Worm (Caenorhabditis elegans) whole organism, L4 larva: ENCODE data around the gene R02D5.24.
A peak's percentile ranks its signal among the peaks of the same experiment; 100 is the strongest.

Experiments used
- F10B5.3 ChIP-seq: sonication (generic microtip); optimal IDR thresholded peaks from 2 replicates; lab custom pipeline; 2016; ENCODE audit warnings: mild to moderate bottlenecking, missing genetic modification characterization, missing compliant biosample characterization
- F37D6.2 ChIP-seq: sonication (generic microtip); optimal IDR thresholded peaks from 2 replicates; lab custom pipeline; 2016; ENCODE audit warnings: mild to moderate bottlenecking, missing genetic modification characterization, missing compliant biosample characterization
- F44E2.7 ChIP-seq: fragments of 200-800 bp; sonication (Bioruptor generic); IDR thresholded peaks from 2 replicates; pipeline ENCODE4 v2.1.2; 2022; ENCODE audit warnings: missing genetic modification characterization, missing compliant biosample characterization
- Y5F2A.4 ChIP-seq: fragments of 200-800 bp; sonication (Bioruptor generic); optimal IDR thresholded peaks from 2 replicates; lab custom pipeline; 2018; ENCODE audit warnings: mild to moderate bottlenecking, missing genetic modification characterization, missing compliant biosample characterization
- Y75B8A.6 ChIP-seq: fragments of 200-800 bp; sonication (Bioruptor generic); IDR thresholded peaks from 2 replicates; pipeline ENCODE4 v1.3.6; 2022; ENCODE audit warnings: missing genetic modification reagents, missing genetic modification characterization, missing compliant biosample characterization
- aha-1 ChIP-seq: fragments of 150-350 bp; peaks from one replicate; lab custom pipeline; 2014; ENCODE audit warnings: missing biosample characterization, missing genetic modification characterization
- aly-2 ChIP-seq: sonication (generic microtip); optimal IDR thresholded peaks from 2 replicates; lab custom pipeline; 2018; ENCODE audit warnings: missing biosample characterization, missing genetic modification characterization
- ama-1 ChIP-seq: fragments of 150-350 bp; optimal IDR thresholded peaks from 2 replicates; lab custom pipeline; 2014; ENCODE audit warnings: inconsistent platforms, mixed read lengths
- ceh-20 ChIP-seq: fragments of 200-800 bp; sonication (Bioruptor generic); IDR thresholded peaks from 2 replicates; pipeline ENCODE4 v1.3.6; 2022; ENCODE audit warnings: missing genetic modification reagents, missing genetic modification characterization, missing compliant biosample characterization
- ceh-32 ChIP-seq: sonication (generic microtip); optimal IDR thresholded peaks from 2 replicates; lab custom pipeline; 2016; ENCODE audit warnings: mild to moderate bottlenecking, missing genetic modification characterization, missing compliant biosample characterization; ENCODE audit not compliant: poor library complexity
- ceh-44 ChIP-seq: fragments of 200-800 bp; sonication (Bioruptor generic); IDR thresholded peaks from 2 replicates; pipeline ENCODE4 v1.3.6; 2022; ENCODE audit warnings: missing genetic modification reagents, missing genetic modification characterization, missing compliant biosample characterization
- ces-1 ChIP-seq: fragments of 150-350 bp; sonication (generic microtip); optimal IDR thresholded peaks from 4 replicates; lab custom pipeline; 2014; ENCODE audit warnings: missing biosample characterization, missing genetic modification reagents, missing genetic modification characterization
- ctbp-1 ChIP-seq: fragments of 200-800 bp; sonication (Bioruptor generic); IDR thresholded peaks from 2 replicates; pipeline ENCODE4 v1.3.6; 2022; ENCODE audit warnings: missing genetic modification reagents, missing genetic modification characterization, missing compliant biosample characterization
- daf-12 ChIP-seq: fragments of 150-350 bp; optimal IDR thresholded peaks from 2 replicates; lab custom pipeline; 2014; ENCODE audit warnings: missing biosample characterization, missing genetic modification reagents, missing genetic modification characterization
- daf-16 ChIP-seq, 3 experiments: sonication (generic microtip); optimal IDR thresholded peaks; 2 replicates each; lab custom pipeline; 2016 to 2017; ENCODE audit warnings: missing genetic modification characterization in 3 of 3, missing genetic modification reagents in 3 of 3, mild to moderate bottlenecking in 2 of 3, missing compliant biosample characterization in 2 of 3, missing biosample characterization in 1 of 3, moderate library complexity in 1 of 3
- daf-19 ChIP-seq: fragments of 200-800 bp; sonication (Bioruptor generic); conservative IDR thresholded peaks from 2 replicates; pipeline ENCODE4 v1.3.6; 2022; ENCODE audit warnings: missing genetic modification characterization, missing compliant biosample characterization
- daf-8 ChIP-seq: fragments of 200-800 bp; sonication (Bioruptor generic); IDR thresholded peaks from 2 replicates; pipeline ENCODE4 v1.3.6; 2022; ENCODE audit warnings: missing genetic modification characterization, missing compliant biosample characterization
- dmd-6 ChIP-seq: fragments of 200-800 bp; sonication (Bioruptor generic); IDR thresholded peaks from 2 replicates; pipeline ENCODE4 v1.3.6; 2022; ENCODE audit warnings: missing genetic modification reagents, missing genetic modification characterization, missing compliant biosample characterization
- dpl-1 ChIP-seq: fragments of 150-350 bp; optimal IDR thresholded peaks from 2 replicates; lab custom pipeline; 2014; ENCODE audit warnings: missing biosample characterization, missing genetic modification reagents, missing genetic modification characterization
- egl-43 ChIP-seq: fragments of 200-800 bp; sonication (Bioruptor generic); IDR thresholded peaks from 2 replicates; pipeline ENCODE4 v1.3.6; 2022; ENCODE audit warnings: missing genetic modification reagents, missing genetic modification characterization, missing compliant biosample characterization
- hif-1 ChIP-seq, 2 experiments: sonication (generic microtip); optimal IDR thresholded peaks; 2 replicates each; lab custom pipeline; 2016 to 2017; ENCODE audit warnings: missing compliant biosample characterization in 2 of 2, missing genetic modification characterization in 2 of 2, missing genetic modification reagents in 2 of 2, missing genotype in 2 of 2, mild to moderate bottlenecking in 1 of 2
- hlh-30 ChIP-seq: sonication (generic microtip); optimal IDR thresholded peaks from 2 replicates; lab custom pipeline; 2017; ENCODE audit warnings: antibody characterized with exemption, mild to moderate bottlenecking, missing genetic modification characterization, missing compliant biosample characterization; ENCODE audit not compliant: insufficient read depth
- hmg-1.1 ChIP-seq: fragments of 200-800 bp; sonication (Bioruptor generic); IDR thresholded peaks from 2 replicates; pipeline ENCODE4 v1.3.6; 2022; ENCODE audit warnings: missing genetic modification reagents, missing genetic modification characterization, missing compliant biosample characterization
- jun-1 ChIP-seq: fragments of 150-350 bp; optimal IDR thresholded peaks from 2 replicates; lab custom pipeline; 2014; ENCODE audit warnings: missing biosample characterization, missing genetic modification reagents, missing genetic modification characterization
- lim-7 ChIP-seq: fragments of 200-800 bp; sonication (Bioruptor generic); IDR thresholded peaks from 2 replicates; pipeline ENCODE4 v1.3.6; 2022; ENCODE audit warnings: missing genetic modification characterization, missing compliant biosample characterization
- lin-13 ChIP-seq: fragments of 150-350 bp; optimal IDR thresholded peaks from 2 replicates; lab custom pipeline; 2014; ENCODE audit warnings: missing biosample characterization, missing genetic modification reagents, missing genetic modification characterization
- lir-3 ChIP-seq: sonication (generic microtip); optimal IDR thresholded peaks from 2 replicates; lab custom pipeline; 2016; ENCODE audit warnings: mild to moderate bottlenecking, missing genetic modification characterization, missing compliant biosample characterization
- lsy-2 ChIP-seq, 2 experiments: fragments of 150-350 bp in 1 of 2; sonication (generic microtip) in 1 of 2; optimal IDR thresholded peaks; 2 replicates each; lab custom pipeline; 2014 to 2017; ENCODE audit warnings: missing biosample characterization in 2 of 2, missing genetic modification characterization in 2 of 2
- madf-9 ChIP-seq: fragments of 200-800 bp; sonication (Bioruptor generic); conservative IDR thresholded peaks from 2 replicates; pipeline ENCODE4 v1.3.6; 2022; ENCODE audit warnings: missing genetic modification reagents, missing genetic modification characterization, missing compliant biosample characterization
- mdt-29 ChIP-seq: fragments of 200-800 bp; sonication (Bioruptor generic); IDR thresholded peaks from 2 replicates; pipeline ENCODE4 v1.3.6; 2022; ENCODE audit warnings: missing genetic modification reagents, missing genetic modification characterization, missing compliant biosample characterization
- mep-1 ChIP-seq: fragments of 150-350 bp; sonication (generic microtip); optimal IDR thresholded peaks from 3 replicates; lab custom pipeline; 2014; ENCODE audit warnings: missing biosample characterization, missing genetic modification characterization
- mes-2 ChIP-seq: sonication (generic microtip); optimal IDR thresholded peaks from 2 replicates; lab custom pipeline; 2016; ENCODE audit warnings: missing genotype, mild to moderate bottlenecking, missing genetic modification characterization, missing compliant biosample characterization; ENCODE audit not compliant: poor library complexity, severe bottlenecking
- nhr-102 ChIP-seq: sonication (generic microtip); optimal IDR thresholded peaks from 2 replicates; lab custom pipeline; 2016; ENCODE audit warnings: mild to moderate bottlenecking, missing genetic modification characterization, moderate library complexity, missing compliant biosample characterization
- nhr-28 ChIP-seq: fragments of 150-350 bp; optimal IDR thresholded peaks from 2 replicates; lab custom pipeline; 2014; ENCODE audit warnings: missing biosample characterization, missing genetic modification characterization
- nhr-42 ChIP-seq: fragments of 200-800 bp; sonication (Bioruptor generic); IDR thresholded peaks from 2 replicates; pipeline ENCODE4 v1.3.6; 2022; ENCODE audit warnings: missing genetic modification characterization, missing compliant biosample characterization
- nhr-6 ChIP-seq: fragments of 150-350 bp; optimal IDR thresholded peaks from 2 replicates; lab custom pipeline; 2014; ENCODE audit warnings: missing biosample characterization, missing genetic modification characterization
- nhr-76 ChIP-seq: fragments of 150-350 bp; optimal IDR thresholded peaks from 2 replicates; lab custom pipeline; 2014; ENCODE audit warnings: missing biosample characterization, missing genetic modification characterization
- nhr-77 ChIP-seq: fragments of 150-350 bp; optimal IDR thresholded peaks from 2 replicates; lab custom pipeline; 2014; ENCODE audit warnings: missing biosample characterization, missing genetic modification characterization
- pqm-1 ChIP-seq: sonication (generic microtip); optimal IDR thresholded peaks from 2 replicates; lab custom pipeline; 2017; ENCODE audit warnings: missing biosample characterization, missing genetic modification characterization
- rbr-2 ChIP-seq: sonication (generic microtip); optimal IDR thresholded peaks from 2 replicates; lab custom pipeline; 2016; ENCODE audit warnings: missing genotype, missing genetic modification characterization, missing compliant biosample characterization
- skn-1 ChIP-seq: fragments of 150-350 bp; optimal IDR thresholded peaks from 2 replicates; lab custom pipeline; 2014; ENCODE audit warnings: missing biosample characterization, missing genetic modification characterization
- snpc-4 ChIP-seq: fragments of 150-350 bp; optimal IDR thresholded peaks from 2 replicates; lab custom pipeline; 2014; ENCODE audit warnings: missing biosample characterization, missing genetic modification characterization
- unc-130 ChIP-seq: sonication (generic microtip); optimal IDR thresholded peaks from 2 replicates; lab custom pipeline; 2016; ENCODE audit warnings: missing genetic modification reagents, missing genetic modification characterization, missing compliant biosample characterization
- vab-7 ChIP-seq: fragments of 200-800 bp; sonication (Bioruptor generic); IDR thresholded peaks from 2 replicates; pipeline ENCODE4 v1.3.6; 2022; ENCODE audit warnings: missing genetic modification reagents, missing genetic modification characterization, missing compliant biosample characterization
- zag-1 ChIP-seq: fragments of 150-350 bp; optimal IDR thresholded peaks from 2 replicates; lab custom pipeline; 2014; ENCODE audit warnings: missing biosample characterization, missing genetic modification characterization
- zfp-3 ChIP-seq: fragments of 200-800 bp; sonication (Bioruptor generic); conservative IDR thresholded peaks from 2 replicates; pipeline ENCODE4 v1.3.6; 2022; ENCODE audit warnings: missing genetic modification reagents, missing genetic modification characterization, missing compliant biosample characterization
- zip-11 ChIP-seq: fragments of 200-800 bp; sonication (Bioruptor generic); IDR thresholded peaks from 2 replicates; pipeline ENCODE4 v1.3.6; 2022; ENCODE audit warnings: missing genetic modification characterization, missing compliant biosample characterization
- ztf-11 ChIP-seq: fragments of 150-350 bp; optimal IDR thresholded peaks from 2 replicates; lab custom pipeline; 2014; ENCODE audit warnings: missing biosample characterization, missing genetic modification characterization

Gene R02D5.24

ce11 chrV:14523105-14523504 is 22.0 kb downstream of the R02D5.24 start, which contains the start of gene C53A5.2:
Gene C53A5.2 (minus strand): TSS chrV:14523205.
- TF ChIP-seq lin-13 (GFP tag; lab: Kevin White, UChicago) (no peak), ztf-11 (tag; lab: Kevin White, UChicago) (no peak), F10B5.3 (tag; lab: Kevin White, UChicago) (no peak), snpc-4 (tag; lab: Kevin White, UChicago) (no peak), zfp-3 (GFP tag; lab: Robert Waterston, UW) (no peak), mep-1 (tag; lab: Kevin White, UChicago) (no peak), ceh-44 (GFP tag; lab: Robert Waterston, UW) (no peak), Y5F2A.4 (no peak), pqm-1 (tag; lab: Kevin White, UChicago) (no peak), zag-1 (no peak), ceh-20 (no peak), F37D6.2 (no peak), unc-130 (no peak)
- TF ChIP-seq, all 104 proteins: peak for 0

ce11 chrV:14523788-14524582 is 22.8 kb downstream of the R02D5.24 start, which contains the start of gene ril-1:
Gene ril-1 (minus strand): TSS chrV:14524129.
- no peak for TF ChIP-seq nhr-42 (GFP tag; lab: Robert Waterston, UW)
- peak; percentile 77 for TF ChIP-seq aha-1 (tag; lab: Kevin White, UChicago)
- TF ChIP-seq jun-1 (tag; lab: Kevin White, UChicago) = no peak
- TF ChIP-seq dpl-1 (GFP tag; lab: Kevin White, UChicago) = peak; percentile 53
- no peak for TF ChIP-seq Y75B8A.6 (GFP tag; lab: Robert Waterston, UW)
- TF ChIP-seq skn-1 = no peak
- no peak for TF ChIP-seq daf-19
- TF ChIP-seq ama-1 (lab: Kevin White, UChicago) = no peak
- TF ChIP-seq daf-8 (GFP tag; lab: Robert Waterston, UW) = no peak
- TF ChIP-seq lir-3 = no peak
- peak in 1 of 2 experiments; percentile 66 for TF ChIP-seq lsy-2 (tag; optimal IDR thresholded peaks at IDR 0.05; lab: Kevin White, UChicago)
- TF ChIP-seq F44E2.7 (GFP tag; lab: Robert Waterston, UW) = no peak
- TF ChIP-seq lin-13 (GFP tag; lab: Kevin White, UChicago) = peak; percentile 40
- TF ChIP-seq vab-7 (GFP tag; lab: Robert Waterston, UW) = no peak
- TF ChIP-seq ceh-32 (tag; lab: Kevin White, UChicago) = no peak
- TF ChIP-seq F37D6.2 = no peak
- TF ChIP-seq lim-7 (GFP tag; lab: Robert Waterston, UW) = no peak
- no peak for TF ChIP-seq madf-9 (GFP tag; lab: Robert Waterston, UW)
- peak; percentile 77 for TF ChIP-seq mes-2 (tag; lab: Kevin White, UChicago)
- TF ChIP-seq rbr-2 (tag; lab: Kevin White, UChicago) = peak; percentile 41
- no peak for TF ChIP-seq nhr-102 (tag; lab: Kevin White, UChicago)
- peak in 1 of 2 experiments; percentile 28 for TF ChIP-seq hif-1 (tag; optimal IDR thresholded peaks at IDR 0.05; lab: Kevin White, UChicago)
- no peak for TF ChIP-seq ctbp-1
- TF ChIP-seq nhr-77 (tag; lab: Kevin White, UChicago) = peak; percentile 43
- peak; percentile 45; the same call in 1 of the 2 replicates for TF ChIP-seq hmg-1.1 (GFP tag; lab: Robert Waterston, UW)
- TF ChIP-seq mdt-29 = no peak
- no peak for TF ChIP-seq ztf-11 (tag; lab: Kevin White, UChicago)
- peak; percentile 75 for TF ChIP-seq mep-1 (tag; lab: Kevin White, UChicago)
- TF ChIP-seq F10B5.3 (tag; lab: Kevin White, UChicago) = no peak
- no peak for TF ChIP-seq zip-11
- TF ChIP-seq ces-1 (GFP tag; lab: Kevin White, UChicago) = no peak
- TF ChIP-seq zfp-3 (GFP tag; lab: Robert Waterston, UW) = no peak
- no peak for TF ChIP-seq nhr-76
- TF ChIP-seq nhr-6 (tag; lab: Kevin White, UChicago) = peak; percentile 89
- TF ChIP-seq dmd-6 = no peak
- TF ChIP-seq hlh-30 = peak; percentile 35
- no peak for TF ChIP-seq daf-16 (GFP tag; optimal IDR thresholded peaks at IDR 0.05; lab: Kevin White, UChicago)
- TF ChIP-seq daf-16 (tag; optimal IDR thresholded peaks at IDR 0.05; lab: Kevin White, UChicago) = peak; percentile 40
- no peak for TF ChIP-seq daf-12 (tag; lab: Kevin White, UChicago)
- no peak for TF ChIP-seq egl-43
- no peak for TF ChIP-seq aly-2 (tag; lab: Kevin White, UChicago)
- TF ChIP-seq nhr-28 (tag; lab: Kevin White, UChicago) = peak; percentile 59
- no peak for TF ChIP-seq zag-1
